Worm (Caenorhabditis elegans) whole organism, young adult: ENCODE results near the gene rpia-1.

Experiments used
- F23B12.7 ChIP-seq: sonication (generic microtip); optimal IDR thresholded peaks from 2 replicates; lab custom pipeline; 2017; ENCODE audit warnings: missing genetic modification characterization, mild to moderate bottlenecking, missing compliant biosample characterization, antibody characterized with exemption, moderate library complexity; ENCODE audit not compliant: insufficient read depth
- F33H1.4 ChIP-seq: fragments of 200-800 bp; sonication (Bioruptor generic); IDR thresholded peaks from 2 replicates; pipeline ENCODE4 v1.3.6; 2022; ENCODE audit warnings: missing genetic modification reagents, missing genetic modification characterization, missing compliant biosample characterization
- F37B4.10 ChIP-seq: fragments of 200-800 bp; sonication (Bioruptor generic); IDR thresholded peaks from 2 replicates; pipeline ENCODE4 v1.3.6; 2022; ENCODE audit warnings: missing genetic modification characterization, missing compliant biosample characterization
- F49E8.2 ChIP-seq: sonication (generic microtip); optimal IDR thresholded peaks from 3 replicates; lab custom pipeline; 2017; ENCODE audit warnings: missing genetic modification characterization, mild to moderate bottlenecking, missing compliant biosample characterization, antibody characterized with exemption, moderate library complexity; ENCODE audit not compliant: insufficient read depth
- F57C9.4 ChIP-seq: sonication (generic microtip); optimal IDR thresholded peaks from 2 replicates; lab custom pipeline; 2017; ENCODE audit warnings: mild to moderate bottlenecking, missing genetic modification characterization, missing compliant biosample characterization
- K11D2.4 ChIP-seq: fragments of 200-800 bp; sonication (Bioruptor generic); IDR thresholded peaks from 2 replicates; pipeline ENCODE4 v1.3.6; 2022; ENCODE audit warnings: missing genetic modification reagents, missing genetic modification characterization, missing compliant biosample characterization
- K12H6.12 ChIP-seq: fragments of 200-800 bp; sonication (Bioruptor generic); optimal IDR thresholded peaks from 2 replicates; lab custom pipeline; 2018; ENCODE audit warnings: mild to moderate bottlenecking, missing genetic modification characterization, missing compliant biosample characterization
- T26A5.8 ChIP-seq: sonication (generic microtip); optimal IDR thresholded peaks from 2 replicates; lab custom pipeline; 2016; ENCODE audit warnings: missing genetic modification characterization, missing compliant biosample characterization
- Y53F4B.3 ChIP-seq: fragments of 200-800 bp; sonication (Bioruptor generic); IDR thresholded peaks from 2 replicates; pipeline ENCODE4 v1.3.6; 2022; ENCODE audit warnings: missing genetic modification reagents, missing genetic modification characterization, missing compliant biosample characterization
- Y53G8AR.9 ChIP-seq: fragments of 200-800 bp; sonication (Bioruptor generic); conservative IDR thresholded peaks from 2 replicates; pipeline ENCODE4 v1.3.6; 2022; ENCODE audit warnings: missing genetic modification reagents, missing genetic modification characterization, missing compliant biosample characterization
- ZK185.1 ChIP-seq: sonication (generic microtip); optimal IDR thresholded peaks from 2 replicates; lab custom pipeline; 2016; ENCODE audit warnings: mild to moderate bottlenecking, missing genetic modification characterization, missing compliant biosample characterization; ENCODE audit not compliant: poor library complexity, severe bottlenecking
- aptf-2 ChIP-seq: fragments of 200-800 bp; sonication (Bioruptor generic); conservative IDR thresholded peaks from 2 replicates; pipeline ENCODE4 v1.3.6; 2022; ENCODE audit warnings: missing genetic modification reagents, missing genetic modification characterization, missing compliant biosample characterization
- aptf-3 ChIP-seq: fragments of 200-800 bp; sonication (Bioruptor generic); IDR thresholded peaks from 2 replicates; pipeline ENCODE4 v1.3.6; 2022; ENCODE audit warnings: missing genetic modification characterization, missing compliant biosample characterization
- atf-7 ChIP-seq: sonication (generic microtip); optimal IDR thresholded peaks from 2 replicates; lab custom pipeline; 2017; ENCODE audit warnings: mild to moderate bottlenecking, missing genetic modification characterization, missing compliant biosample characterization
- athp-1 ChIP-seq: sonication (generic microtip); optimal IDR thresholded peaks from 2 replicates; lab custom pipeline; 2017; ENCODE audit warnings: mild to moderate bottlenecking, missing genetic modification characterization, missing compliant biosample characterization
- attf-3 ChIP-seq: fragments of 200-800 bp; sonication (Bioruptor generic); conservative IDR thresholded peaks from 2 replicates; pipeline ENCODE4 v1.3.6; 2022; ENCODE audit warnings: missing genetic modification reagents, missing genetic modification characterization, missing compliant biosample characterization
- attf-5 ChIP-seq: fragments of 200-800 bp; sonication (Bioruptor generic); optimal IDR thresholded peaks from 2 replicates; lab custom pipeline; 2018; ENCODE audit warnings: mild to moderate bottlenecking, missing genetic modification characterization, missing compliant biosample characterization
- bed-2 ChIP-seq: fragments of 200-800 bp; sonication (Bioruptor generic); IDR thresholded peaks from 2 replicates; pipeline ENCODE4 v1.3.6; 2022; ENCODE audit warnings: missing genetic modification reagents, missing genetic modification characterization, missing compliant biosample characterization
- ceh-40 ChIP-seq: fragments of 200-800 bp; sonication (Bioruptor generic); IDR thresholded peaks from 2 replicates; pipeline ENCODE4 v1.3.6; 2022; ENCODE audit warnings: missing genetic modification characterization, missing compliant biosample characterization
- ceh-91 ChIP-seq: fragments of 200-800 bp; sonication (Bioruptor generic); IDR thresholded peaks from 2 replicates; pipeline ENCODE4 v1.3.6; 2022; ENCODE audit warnings: missing genetic modification reagents, missing genetic modification characterization, missing compliant biosample characterization
- die-1 ChIP-seq: sonication (generic microtip); optimal IDR thresholded peaks from 2 replicates; lab custom pipeline; 2016; ENCODE audit warnings: missing genotype, mild to moderate bottlenecking, missing genetic modification characterization, missing compliant biosample characterization
- dox-1 ChIP-seq: fragments of 200-800 bp; sonication (Bioruptor generic); IDR thresholded peaks from 2 replicates; pipeline ENCODE4 v1.3.6; 2022; ENCODE audit warnings: missing genetic modification reagents, missing genetic modification characterization, missing compliant biosample characterization
- egl-44 ChIP-seq: fragments of 200-800 bp; sonication (Bioruptor generic); IDR thresholded peaks from 2 replicates; pipeline ENCODE4 v1.3.6; 2022; ENCODE audit warnings: missing genetic modification reagents, missing genetic modification characterization, missing compliant biosample characterization
- ekl-4 ChIP-seq: fragments of 200-800 bp; sonication (Bioruptor generic); IDR thresholded peaks from 2 replicates; pipeline ENCODE4 v1.3.6; 2022; ENCODE audit warnings: missing genetic modification reagents, missing genetic modification characterization, missing compliant biosample characterization
- ets-4 ChIP-seq: fragments of 200-800 bp; sonication (Bioruptor generic); optimal IDR thresholded peaks from 2 replicates; lab custom pipeline; 2018; ENCODE audit warnings: mild to moderate bottlenecking, missing genetic modification characterization, missing compliant biosample characterization
- let-607 ChIP-seq, 2 experiments: fragments of 200-800 bp in 1 of 2; sonication (Bioruptor generic) in 1 of 2; sonication (generic microtip) in 1 of 2; optimal IDR thresholded peaks; 2 replicates each; lab custom pipeline; 2016 to 2018; ENCODE audit warnings: mild to moderate bottlenecking in 2 of 2, missing compliant biosample characterization in 2 of 2, missing genetic modification characterization in 2 of 2, moderate library complexity in 2 of 2, missing genotype in 1 of 2
- lin-26 ChIP-seq: fragments of 200-800 bp; sonication (Bioruptor generic); IDR thresholded peaks from 2 replicates; pipeline ENCODE4 v1.3.6; 2022; ENCODE audit warnings: missing genetic modification reagents, missing genetic modification characterization, missing compliant biosample characterization
- lin-54 ChIP-seq: fragments of 200-800 bp; sonication (Bioruptor generic); optimal IDR thresholded peaks from 2 replicates; lab custom pipeline; 2018; ENCODE audit warnings: mild to moderate bottlenecking, missing genetic modification characterization, missing compliant biosample characterization
- lsl-1 ChIP-seq: fragments of 200-800 bp; sonication (Bioruptor generic); optimal IDR thresholded peaks from 2 replicates; lab custom pipeline; 2018; ENCODE audit warnings: mild to moderate bottlenecking, missing genetic modification characterization, moderate library complexity, missing compliant biosample characterization
- madf-6 ChIP-seq: fragments of 200-800 bp; sonication (Bioruptor generic); IDR thresholded peaks from 2 replicates; pipeline ENCODE4 v1.3.6; 2022; ENCODE audit warnings: missing genetic modification reagents, missing genetic modification characterization, missing compliant biosample characterization
- madf-8 ChIP-seq: fragments of 200-800 bp; sonication (Bioruptor generic); conservative IDR thresholded peaks from 2 replicates; pipeline ENCODE4 v1.3.6; 2022; ENCODE audit warnings: missing genetic modification reagents, missing genetic modification characterization, missing compliant biosample characterization
- mel-28 ChIP-seq: sonication (generic microtip); optimal IDR thresholded peaks from 2 replicates; lab custom pipeline; 2016; ENCODE audit warnings: borderline replicate concordance, mild to moderate bottlenecking, missing genetic modification characterization, missing compliant biosample characterization
- mes-4 ChIP-seq: sonication (generic microtip); optimal IDR thresholded peaks from 2 replicates; lab custom pipeline; 2016; ENCODE audit warnings: missing genotype, missing genetic modification characterization, missing compliant biosample characterization
- mxl-1 ChIP-seq: sonication (generic microtip); optimal IDR thresholded peaks from 2 replicates; lab custom pipeline; 2016; ENCODE audit warnings: missing genetic modification characterization, missing compliant biosample characterization
- nhr-80 ChIP-seq: sonication (generic microtip); optimal IDR thresholded peaks from 2 replicates; lab custom pipeline; 2016; ENCODE audit warnings: missing genetic modification characterization, missing compliant biosample characterization
- nhr-90 ChIP-seq: sonication (generic microtip); optimal IDR thresholded peaks from 2 replicates; lab custom pipeline; 2016; ENCODE audit warnings: missing genotype, mild to moderate bottlenecking, missing genetic modification characterization, missing compliant biosample characterization
- rcor-1 ChIP-seq: fragments of 200-800 bp; sonication (Bioruptor generic); IDR thresholded peaks from 2 replicates; pipeline ENCODE4 v1.3.6; 2022; ENCODE audit warnings: missing genetic modification reagents, missing genetic modification characterization, missing compliant biosample characterization
- repo-1 ChIP-seq: sonication (generic microtip); optimal IDR thresholded peaks from 2 replicates; lab custom pipeline; 2017; ENCODE audit warnings: mild to moderate bottlenecking, missing genetic modification characterization, missing compliant biosample characterization
- sdz-38 ChIP-seq: sonication (generic microtip); optimal IDR thresholded peaks from 2 replicates; lab custom pipeline; 2016; ENCODE audit warnings: missing genotype, missing genetic modification characterization, missing compliant biosample characterization
- sptf-2 ChIP-seq: fragments of 200-800 bp; sonication (Bioruptor generic); optimal IDR thresholded peaks from 2 replicates; lab custom pipeline; 2018; ENCODE audit warnings: mild to moderate bottlenecking, missing genetic modification characterization, missing compliant biosample characterization
- tbx-9 ChIP-seq: sonication (generic microtip); optimal IDR thresholded peaks from 2 replicates; lab custom pipeline; 2016; ENCODE audit warnings: borderline replicate concordance, missing genetic modification characterization, inconsistent platforms, missing compliant biosample characterization
- unc-62 ChIP-seq: fragments of 150-350 bp; optimal IDR thresholded peaks from 2 replicates; lab custom pipeline; 2014; ENCODE audit warnings: missing biosample characterization, missing genetic modification reagents, missing genetic modification characterization
- zfh-2 ChIP-seq: fragments of 200-800 bp; sonication (Bioruptor generic); conservative IDR thresholded peaks from 2 replicates; pipeline ENCODE4 v1.3.6; 2022; ENCODE audit warnings: missing genetic modification reagents, missing genetic modification characterization, missing compliant biosample characterization
- zim-3 ChIP-seq: sonication (generic microtip); optimal IDR thresholded peaks from 2 replicates; lab custom pipeline; 2017; ENCODE audit warnings: mild to moderate bottlenecking, missing genetic modification characterization, moderate library complexity, missing compliant biosample characterization
- ztf-18 ChIP-seq: sonication (generic microtip); optimal IDR thresholded peaks from 2 replicates; lab custom pipeline; 2016; ENCODE audit warnings: missing genotype, mild to moderate bottlenecking, missing genetic modification characterization, missing compliant biosample characterization
- ztf-22 ChIP-seq: fragments of 200-800 bp; sonication (Bioruptor generic); optimal IDR thresholded peaks from 2 replicates; lab custom pipeline; 2018; ENCODE audit warnings: mild to moderate bottlenecking, missing genetic modification characterization, moderate library complexity, missing compliant biosample characterization
- ztf-26 ChIP-seq: sonication (generic microtip); optimal IDR thresholded peaks from 2 replicates; lab custom pipeline; 2017; ENCODE audit warnings: missing genetic modification characterization, missing compliant biosample characterization
- ztf-28 ChIP-seq: fragments of 200-800 bp; sonication (Bioruptor generic); IDR thresholded peaks from 2 replicates; pipeline ENCODE4 v1.3.6; 2022; ENCODE audit warnings: missing genetic modification reagents, missing genetic modification characterization, missing compliant biosample characterization
- ztf-6 ChIP-seq: fragments of 200-800 bp; sonication (Bioruptor generic); IDR thresholded peaks from 2 replicates; pipeline ENCODE4 v1.3.6; 2022; ENCODE audit warnings: missing genetic modification reagents, missing genetic modification characterization, missing compliant biosample characterization

rpia-1 gene

ce11 chrIII:7141285-7141715 is 18.4 kb downstream of the rpia-1 start (continued):
- no peak for TF ChIP-seq ztf-28 (GFP tag; lab: Robert Waterston, UW)
- TF ChIP-seq repo-1, result peak; percentile 89
- no peak for TF ChIP-seq bed-2 (GFP tag; lab: Robert Waterston, UW)
- peak; percentile 61; the same call in 1 of the 2 replicates for TF ChIP-seq attf-3 (GFP tag; lab: Robert Waterston, UW)
- peak; percentile 59 for TF ChIP-seq ztf-18 (tag; lab: Kevin White, UChicago)
- peak; percentile 44 for TF ChIP-seq ets-4 (GFP tag; lab: Kevin White, UChicago)
- TF ChIP-seq ztf-6 (GFP tag; lab: Robert Waterston, UW), result no peak
- peak; percentile 88 for TF ChIP-seq madf-6 (GFP tag; lab: Robert Waterston, UW)
- TF ChIP-seq mel-28 (tag; lab: Kevin White, UChicago), result no peak
- TF ChIP-seq ceh-40 (GFP tag; lab: Robert Waterston, UW), result no peak
- TF ChIP-seq ekl-4, result peak; percentile 92
- TF ChIP-seq K12H6.12 (tag; lab: Kevin White, UChicago), result no peak
- TF ChIP-seq Y53F4B.3 (GFP tag; lab: Robert Waterston, UW), result no peak
- peak; percentile 73 for TF ChIP-seq Y53G8AR.9 (GFP tag; lab: Robert Waterston, UW)
- no peak for TF ChIP-seq ZK185.1 (tag; lab: Kevin White, UChicago)
- no peak for TF ChIP-seq F37B4.10 (GFP tag; lab: Robert Waterston, UW)
- peak; percentile 90 for TF ChIP-seq dox-1 (GFP tag; lab: Robert Waterston, UW)
- TF ChIP-seq atf-7 (tag; lab: Kevin White, UChicago), result peak; percentile 63
- TF ChIP-seq F49E8.2 (tag; lab: Kevin White, UChicago), result peak; percentile 85
- no peak for TF ChIP-seq sdz-38 (tag; lab: Kevin White, UChicago)
- peak; percentile 1 for TF ChIP-seq mes-4
- 0 out of 2 replicates have a peak, but pooled peaks have one; percentile 16 for TF ChIP-seq madf-8
- peak; percentile 51; the same call in 1 of the 2 replicates for TF ChIP-seq F33H1.4 (GFP tag; lab: Robert Waterston, UW)
- TF ChIP-seq rcor-1 (GFP tag; lab: Robert Waterston, UW), result peak; percentile 86
- TF ChIP-seq zim-3 (tag; lab: Kevin White, UChicago), result no peak
- peak; percentile 47 for TF ChIP-seq athp-1 (tag; lab: Kevin White, UChicago)
- TF ChIP-seq T26A5.8 (tag; lab: Kevin White, UChicago), result peak; percentile 13
- no peak for TF ChIP-seq ztf-22 (GFP tag; lab: Kevin White, UChicago)
- TF ChIP-seq ceh-91 (GFP tag; lab: Robert Waterston, UW), result no peak
- TF ChIP-seq unc-62 (GFP tag; lab: Kevin White, UChicago), result no peak
- peak; percentile 67 for TF ChIP-seq lin-26 (GFP tag; lab: Robert Waterston, UW)
- TF ChIP-seq let-607 (tag; optimal IDR thresholded peaks at IDR 0.05; lab: Kevin White, UChicago), result peak in 1 of 2 experiments; percentile 30
- peak; percentile 63 for TF ChIP-seq nhr-80
- no peak for TF ChIP-seq sptf-2 (GFP tag; lab: Kevin White, UChicago)
- 0 out of 2 replicates have a peak, but pooled peaks have one; percentile 18 for TF ChIP-seq egl-44
- TF ChIP-seq lsl-1 (GFP tag; lab: Kevin White, UChicago), result peak; percentile 70
- TF ChIP-seq lin-54 (GFP tag; lab: Kevin White, UChicago), result peak; percentile 82
- no peak; the same call in 1 of the 2 replicates for TF ChIP-seq zfh-2
- TF ChIP-seq tbx-9 (tag; lab: Kevin White, UChicago), result peak; percentile 11
- peak; percentile 6 for TF ChIP-seq mxl-1 (tag; lab: Kevin White, UChicago)
- peak; percentile 29; the same call in 1 of the 2 replicates for TF ChIP-seq aptf-2
- peak; percentile 43 for TF ChIP-seq die-1 (tag; lab: Kevin White, UChicago)
- peak; percentile 40 for TF ChIP-seq F57C9.4 (tag; lab: Kevin White, UChicago)
- TF ChIP-seq nhr-90, result no peak
- peak; percentile 75 for TF ChIP-seq F23B12.7 (tag; lab: Kevin White, UChicago)
- peak; percentile 21 for TF ChIP-seq attf-5 (GFP tag; lab: Kevin White, UChicago)
- TF ChIP-seq ztf-26 (tag; lab: Kevin White, UChicago), result peak; percentile 1
- no peak for TF ChIP-seq K11D2.4
- TF ChIP-seq aptf-3 (GFP tag; lab: Robert Waterston, UW), result no peak
